Worm (Caenorhabditis elegans) whole organism, late embryonic: ENCODE data around the gene T23F4.2.

ENCODE experiments used
- ama-1 ChIP-seq: fragments of 150-350 bp; optimal IDR thresholded peaks from 2 replicates; lab custom pipeline; 2014
- elt-4 ChIP-seq: sonication (generic microtip); optimal IDR thresholded peaks from 2 replicates; lab custom pipeline; 2016; ENCODE audit warnings: missing genetic modification characterization, missing compliant biosample characterization

- no peak for TF ChIP-seq elt-4
- TF ChIP-seq ama-1 (lab: Kevin White, UChicago) = no peak
Measured at ce11 chrII:1136485-1136884, 26.9 kb upstream of the T23F4.2 start, which contains the start of gene pod-2.
